Worm (Caenorhabditis elegans): Measurements from ENCODE around the gene mogs-1.
A peak's percentile ranks its signal among the peaks of the same experiment; 100 is the strongest.

mogs-1 gene

ce11 chrIV:10970767-10971166 is 51.0 kb downstream of the mogs-1 start:
- TF ChIP-seq nhr-129 (tag; optimal IDR thresholded peaks at IDR 0.05) (no peak), peb-1 (tag; optimal IDR thresholded peaks at IDR 0.05) (no peak), ZK546.5 (tag; optimal IDR thresholded peaks at IDR 0.05) (no peak), dmd-4 (tag; optimal IDR thresholded peaks at IDR 0.05) (no peak), skn-1 (tag; optimal IDR thresholded peaks at IDR 0.05) (no peak), nhr-77 (tag; optimal IDR thresholded peaks at IDR 0.05) (no peak), fos-1 (tag; optimal IDR thresholded peaks at IDR 0.05) (no peak), nhr-23 (tag; optimal IDR thresholded peaks at IDR 0.05) (no peak)

- TF ChIP-seq crh-2 (tag; optimal IDR thresholded peaks at IDR 0.05): peak; percentile 57
- no peak for TF ChIP-seq elt-3 (tag; optimal IDR thresholded peaks at IDR 0.05)
- TF ChIP-seq sma-9 (GFP tag; optimal IDR thresholded peaks at IDR 0.05): peak; percentile 69
- no peak for TF ChIP-seq sma-9 (tag; optimal IDR thresholded peaks at IDR 0.05)
- no peak for TF ChIP-seq peb-1 (tag; optimal IDR thresholded peaks at IDR 0.05)
- TF ChIP-seq elt-1 (tag; optimal IDR thresholded peaks at IDR 0.05): no peak
- no peak for TF ChIP-seq ztf-4 (tag; optimal IDR thresholded peaks at IDR 0.05)
- TF ChIP-seq gmeb-1 (tag; optimal IDR thresholded peaks at IDR 0.05): peak; percentile 21
- peak; percentile 97 for TF ChIP-seq fos-1 (tag; optimal IDR thresholded peaks at IDR 0.05)
Observed at ce11 chrIV:10970333-10970732, 51.4 kb downstream of the mogs-1 start.

- TF ChIP-seq unc-55 (GFP tag; optimal IDR thresholded peaks at IDR 0.05): no peak
- no peak for TF ChIP-seq fos-1 (tag; optimal IDR thresholded peaks at IDR 0.05)
- no peak for TF ChIP-seq ceh-82 (tag; optimal IDR thresholded peaks at IDR 0.05)
- no peak for TF ChIP-seq C34F6.9 (tag; optimal IDR thresholded peaks at IDR 0.05)
- no peak for TF ChIP-seq sem-4 (tag; optimal IDR thresholded peaks at IDR 0.05)
- no peak for TF ChIP-seq nhr-6 (tag; optimal IDR thresholded peaks at IDR 0.05)
- no peak for TF ChIP-seq lin-13 (GFP tag; optimal IDR thresholded peaks at IDR 0.05)
- TF ChIP-seq blmp-1 (tag; optimal IDR thresholded peaks at IDR 0.05; ENCODE audit: insufficient read depth): no peak
- no peak for TF ChIP-seq ama-1 (optimal IDR thresholded peaks at IDR 0.05)
- TF ChIP-seq lin-11 (tag; optimal IDR thresholded peaks at IDR 0.05): no peak
- no peak for TF ChIP-seq nhr-11 (tag; optimal IDR thresholded peaks at IDR 0.05)
- no peak for TF ChIP-seq unc-62 (GFP tag; optimal IDR thresholded peaks at IDR 0.05)
- TF ChIP-seq mab-5 (tag; optimal IDR thresholded peaks at IDR 0.05): no peak
- no peak for TF ChIP-seq ztf-4 (tag; optimal IDR thresholded peaks at IDR 0.05)
Observed at ce11 chrIV:10966359-10966758, 55.4 kb downstream of the mogs-1 start, which contains the start of the genes aqp-3 and Y69E1A.8. aqp-3 (minus strand) TSS chrIV:10966459. Y69E1A.8 (plus strand) TSS chrIV:10966604.
